Fruit fly (Drosophila melanogaster): ENCODE data around the gene Fancm.
A peak's percentile ranks its signal among the peaks of the same experiment; 100 is the strongest.

Gene Fancm

dm6 chr3R:21481960-21482359, at the start of gene Fancm (continued):
- no peak for TF ChIP-seq gsb (GFP tag; IDR thresholded peaks at IDR 0.05)
- TF ChIP-seq CG3065 (GFP tag; optimal IDR thresholded peaks at IDR 0.05): peak; percentile 32
- TF ChIP-seq vnd (GFP tag; IDR thresholded peaks at IDR 0.05; ENCODE audit: partially characterized antibody): peak; percentile 49; the same call in 1 of the 3 replicates
- TF ChIP-seq stc (GFP tag; IDR thresholded peaks at IDR 0.05): no peak
- TF ChIP-seq CG1529 (GFP tag; optimal IDR thresholded peaks at IDR 0.05): no peak
- TF ChIP-seq hb (GFP tag; IDR thresholded peaks at IDR 0.05; ENCODE audit: partially characterized antibody): no peak
- TF ChIP-seq ttk (GFP tag; IDR thresholded peaks at IDR 0.05): peak; percentile 5; the same call in 1 of the 2 replicates
- peak; percentile 20 for TF ChIP-seq Hmx (GFP tag; optimal IDR thresholded peaks at IDR 0.05)
- TF ChIP-seq CG17328 (GFP tag; IDR thresholded peaks at IDR 0.05): peak; percentile 45; the same call in 1 of the 2 replicates
- peak; percentile 77 for TF ChIP-seq lilli (GFP tag; optimal IDR thresholded peaks at IDR 0.05)
- peak; percentile 36 for TF ChIP-seq CG10366 (GFP tag; IDR thresholded peaks at IDR 0.05)
- peak; percentile 78 for TF ChIP-seq tin (GFP tag; optimal IDR thresholded peaks at IDR 0.05)
- TF ChIP-seq tgo (GFP tag; IDR thresholded peaks at IDR 0.05): peak; percentile 40; the same call in 2 of the 3 replicates
- TF ChIP-seq CG2199 (GFP tag; IDR thresholded peaks at IDR 0.05): no peak
- TF ChIP-seq Lhr (GFP tag; optimal IDR thresholded peaks at IDR 0.05): peak; percentile 96
- peak; percentile 38 for TF ChIP-seq NK7.1 (GFP tag; optimal IDR thresholded peaks at IDR 0.05)
- peak; percentile 47 for TF ChIP-seq kay (GFP tag; optimal IDR thresholded peaks at IDR 0.05)
- peak; percentile 56 for TF ChIP-seq CG15696 (tag; optimal IDR thresholded peaks at IDR 0.05)
- peak; percentile 77 for TF ChIP-seq shn (GFP tag; optimal IDR thresholded peaks at IDR 0.05)
- TF ChIP-seq CG3726 (GFP tag; IDR thresholded peaks at IDR 0.05): no peak
- TF ChIP-seq luna (GFP tag; optimal IDR thresholded peaks at IDR 0.05): peak; percentile 57
- no peak for TF ChIP-seq CG5180 (GFP tag; optimal IDR thresholded peaks at IDR 0.05)
- TF ChIP-seq ham (GFP tag; IDR thresholded peaks at IDR 0.05): no peak
- TF ChIP-seq pfk (GFP tag; optimal IDR thresholded peaks at IDR 0.05): no peak
- TF ChIP-seq Eip74EF (GFP tag; optimal IDR thresholded peaks at IDR 0.05): no peak
- TF ChIP-seq CG9215 (GFP tag; IDR thresholded peaks at IDR 0.05): peak; percentile 30; the same call in 1 of the 2 replicates
- TF ChIP-seq Oaz (GFP tag; IDR thresholded peaks at IDR 0.05): no peak
- TF ChIP-seq emc (GFP tag; optimal IDR thresholded peaks at IDR 0.05): peak; percentile 62
- no peak for TF ChIP-seq CG11695 (GFP tag; IDR thresholded peaks at IDR 0.05)
- TF ChIP-seq CG18599 (GFP tag; optimal IDR thresholded peaks at IDR 0.05): peak; percentile 25
- no peak for TF ChIP-seq CG6654 (GFP tag; optimal IDR thresholded peaks at IDR 0.05)
- no peak for TF ChIP-seq Trl (optimal IDR thresholded peaks at IDR 0.05)
- TF ChIP-seq Trl (GFP tag; optimal IDR thresholded peaks at IDR 0.05): peak; percentile 83
- peak; percentile 71 for TF ChIP-seq Gug (GFP tag; IDR thresholded peaks at IDR 0.05)
- TF ChIP-seq kni (GFP tag; optimal IDR thresholded peaks at IDR 0.05): peak; percentile 39
- TF ChIP-seq abd-A (tag; optimal IDR thresholded peaks at IDR 0.05): no peak
- TF ChIP-seq CG1603 (tag; optimal IDR thresholded peaks at IDR 0.05): peak; percentile 85
- no peak for TF ChIP-seq sima (GFP tag; optimal IDR thresholded peaks at IDR 0.05)
- no peak for TF ChIP-seq TFAM (GFP tag; optimal IDR thresholded peaks at IDR 0.05)
- TF ChIP-seq vvl (GFP tag; IDR thresholded peaks at IDR 0.05): peak; percentile 27; the same call in 1 of the 2 replicates
- TF ChIP-seq CG2712 (tag; optimal IDR thresholded peaks at IDR 0.05): peak; percentile 70
- no peak for TF ChIP-seq tna (GFP tag; IDR thresholded peaks at IDR 0.05; ENCODE audit: partially characterized antibody)
- TF ChIP-seq unpg (GFP tag; optimal IDR thresholded peaks at IDR 0.05): peak; percentile 39
- peak; percentile 64 for TF ChIP-seq CHES-1-like (GFP tag; optimal IDR thresholded peaks at IDR 0.05)
- TF ChIP-seq CG11456 (GFP tag; IDR thresholded peaks at IDR 0.05): peak; percentile 87; the same call in 2 of the 3 replicates
- TF ChIP-seq Hr78 (GFP tag; optimal IDR thresholded peaks at IDR 0.05): no peak
- TF ChIP-seq CG13287 (GFP tag; IDR thresholded peaks at IDR 0.05; ENCODE audit: partially characterized antibody): peak; percentile 84
- TF ChIP-seq CG18476 (GFP tag; optimal IDR thresholded peaks at IDR 0.05): peak; percentile 46
- peak; percentile 15 for TF ChIP-seq exex (tag; optimal IDR thresholded peaks at IDR 0.05)
- TF ChIP-seq fd64A (GFP tag; optimal IDR thresholded peaks at IDR 0.05): no peak
- no peak for TF ChIP-seq dimm (GFP tag; IDR thresholded peaks at IDR 0.05)

All from whole organism, embryonic.